Fruit fly (Drosophila melanogaster): Measurements from ENCODE around the gene AP-1gamma.
A peak's percentile ranks its signal among the peaks of the same experiment; 100 is the strongest.

AP-1gamma gene

dm6 chrX:9093062-9093461 is 15.4 kb upstream of the AP-1gamma start:
- TF ChIP-seq foxo (GFP tag; optimal IDR thresholded peaks at IDR 0.05) (no peak), Myc (optimal IDR thresholded peaks at IDR 0.05) (no peak), Abd-B (GFP tag; optimal IDR thresholded peaks at IDR 0.05) (no peak), Dfd (GFP tag; optimal IDR thresholded peaks at IDR 0.05) (peak; percentile 92), Hr78 (GFP tag; optimal IDR thresholded peaks at IDR 0.05) (no peak), lola (GFP tag; optimal IDR thresholded peaks at IDR 0.05) (no peak), Hnf4 (GFP tag; optimal IDR thresholded peaks at IDR 0.05) (no peak), Hr83 (GFP tag; optimal IDR thresholded peaks at IDR 0.05; ENCODE audit: poor library complexity, severe bottlenecking) (no peak), Jra (GFP tag; optimal IDR thresholded peaks at IDR 0.05) (no peak)

DNA sequence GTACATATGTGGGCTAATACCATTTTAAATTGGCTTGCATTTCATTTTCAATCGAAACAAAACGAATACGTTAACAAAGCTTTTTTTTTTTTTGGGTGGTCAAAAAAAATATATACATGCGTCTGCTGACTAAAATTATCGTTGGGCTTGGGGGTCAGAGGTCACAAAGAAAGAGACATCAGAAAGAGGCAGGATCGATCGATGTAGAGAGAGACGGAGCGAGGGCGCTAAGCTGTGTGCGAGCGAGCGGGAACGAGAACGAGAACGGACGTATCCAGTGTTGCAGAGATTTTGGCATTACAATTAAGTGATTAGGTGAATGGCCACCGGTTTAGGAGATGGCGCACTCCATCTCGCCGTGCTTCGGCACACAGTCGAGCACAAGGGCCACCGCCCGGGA is 14.6 kb upstream of the AP-1gamma start:
- TF ChIP-seq brk (GFP tag; optimal IDR thresholded peaks at IDR 0.05) (no peak), Dfd (GFP tag; optimal IDR thresholded peaks at IDR 0.05) (no peak), Hnf4 (GFP tag; optimal IDR thresholded peaks at IDR 0.05) (no peak), dl (GFP tag; optimal IDR thresholded peaks at IDR 0.05; ENCODE audit: insufficient read depth in 1 of 2, partially characterized antibody in 2 of 2) (no peak), CrebA (GFP tag; optimal IDR thresholded peaks at IDR 0.05; ENCODE audit: borderline replicate concordance) (no peak)

dm6 chrX:9102125-9102524 is 6.4 kb upstream of the AP-1gamma start:
- TF ChIP-seq pan (optimal IDR thresholded peaks at IDR 0.05), result no peak
- no peak for TF ChIP-seq tai (GFP tag; optimal IDR thresholded peaks at IDR 0.05)
- no peak for TF ChIP-seq Abd-B (GFP tag; optimal IDR thresholded peaks at IDR 0.05)
- no peak for TF ChIP-seq Hnf4 (GFP tag; optimal IDR thresholded peaks at IDR 0.05)
- TF ChIP-seq lola (GFP tag; optimal IDR thresholded peaks at IDR 0.05), result no peak
- no peak for TF ChIP-seq fru (GFP tag; optimal IDR thresholded peaks at IDR 0.05)
- TF ChIP-seq dl (GFP tag; optimal IDR thresholded peaks at IDR 0.05; ENCODE audit: insufficient read depth in 1 of 2, partially characterized antibody in 2 of 2), result no peak
- no peak for TF ChIP-seq Dif (GFP tag; optimal IDR thresholded peaks at IDR 0.05; ENCODE audit: partially characterized antibody)
- no peak for TF ChIP-seq foxo (GFP tag; optimal IDR thresholded peaks at IDR 0.05)
- no peak for TF ChIP-seq woc (GFP tag; optimal IDR thresholded peaks at IDR 0.05)
- TF ChIP-seq CG9705 (GFP tag; optimal IDR thresholded peaks at IDR 0.05), result no peak
- TF ChIP-seq h (GFP tag; optimal IDR thresholded peaks at IDR 0.05), result no peak
- TF ChIP-seq Jra (GFP tag; optimal IDR thresholded peaks at IDR 0.05), result no peak
- TF ChIP-seq rgr (GFP tag; optimal IDR thresholded peaks at IDR 0.05), result no peak
- TF ChIP-seq psq (GFP tag; optimal IDR thresholded peaks at IDR 0.05), result no peak
- no peak for TF ChIP-seq brk (GFP tag; optimal IDR thresholded peaks at IDR 0.05)

- TF ChIP-seq CrebA (GFP tag; optimal IDR thresholded peaks at IDR 0.05; ENCODE audit: borderline replicate concordance) (no peak), brk (GFP tag; optimal IDR thresholded peaks at IDR 0.05) (no peak)
These were observed 4.9 kb upstream of the AP-1gamma start, which contains the start of gene CG7766 for dm6 chrX:9103308-9104185. Gene CG7766 (minus strand): TSS chrX:9103739.

dm6 chrX:9106212-9106774 is 2.2 kb upstream of the AP-1gamma start, which contains the start of gene Bx42:
Gene Bx42 (minus strand): TSS chrX:9106604.
- peak; percentile 1 for TF ChIP-seq sv (GFP tag; optimal IDR thresholded peaks at IDR 0.05)
- TF ChIP-seq Dfd (GFP tag; optimal IDR thresholded peaks at IDR 0.05), result no peak
- peak; percentile 50 for TF ChIP-seq woc (GFP tag; optimal IDR thresholded peaks at IDR 0.05)

DNA sequence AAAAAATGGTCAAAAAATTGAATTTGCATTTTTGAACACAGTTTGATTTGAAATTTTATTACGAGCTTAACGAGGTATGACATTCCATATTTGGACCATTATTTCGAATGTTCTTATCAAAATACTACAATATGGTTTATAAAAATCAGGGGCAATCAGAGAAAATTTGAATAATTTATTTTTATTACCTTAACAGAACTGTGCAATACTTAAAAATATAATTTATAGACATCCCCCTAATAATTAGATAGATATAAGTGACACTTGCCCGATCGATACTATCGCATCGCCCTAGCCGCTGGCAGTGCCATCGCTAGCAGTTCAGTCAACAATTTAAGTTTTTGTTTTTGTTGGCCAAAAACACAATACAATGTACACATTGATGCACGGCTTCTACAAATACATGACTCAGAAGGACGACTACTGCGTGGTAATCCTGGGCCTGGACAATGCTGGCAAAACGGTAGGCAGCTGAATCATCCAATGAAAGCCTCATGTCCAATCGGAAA is 1.7 kb upstream of the AP-1gamma start, which contains the start of gene Arfrp1:
Arfrp1 (plus strand) TSS at position 295 of the 509 bp plus-strand sequence.
- TF ChIP-seq Myc (optimal IDR thresholded peaks at IDR 0.05) (peak; percentile 20), sv (GFP tag; optimal IDR thresholded peaks at IDR 0.05) (peak; percentile 5), foxo (GFP tag; optimal IDR thresholded peaks at IDR 0.05) (no peak), OdsH (GFP tag; optimal IDR thresholded peaks at IDR 0.05) (no peak), Rel (GFP tag; optimal IDR thresholded peaks at IDR 0.05) (no peak), Rel (tag; optimal IDR thresholded peaks at IDR 0.05) (peak; percentile 9), Jra (GFP tag; optimal IDR thresholded peaks at IDR 0.05) (peak; percentile 42), Hr78 (GFP tag; optimal IDR thresholded peaks at IDR 0.05) (no peak), Hnf4 (GFP tag; optimal IDR thresholded peaks at IDR 0.05) (no peak), ey (GFP tag; optimal IDR thresholded peaks at IDR 0.05) (peak; percentile 34), Dif (GFP tag; optimal IDR thresholded peaks at IDR 0.05; ENCODE audit: partially characterized antibody) (no peak), woc (GFP tag; optimal IDR thresholded peaks at IDR 0.05) (peak; percentile 35), HLH106 (tag; optimal IDR thresholded peaks at IDR 0.05) (peak; percentile 53), h (GFP tag; optimal IDR thresholded peaks at IDR 0.05) (peak; percentile 2)

Measured in whole organism, wandering third instar larva.